Fruit fly (Drosophila melanogaster) whole organism, embryonic: ENCODE measurements around the gene CG32260.

ENCODE experiments used
- Atf3 ChIP-seq: fragments of 200-800 bp; sonication (Bioruptor generic); optimal IDR thresholded peaks from 3 replicates; lab custom pipeline; 2016; ENCODE audit warnings: missing biosample characterization, missing genetic modification characterization
- B-H1 ChIP-seq: fragments of 200-800 bp; sonication (Bioruptor generic); IDR thresholded peaks from 3 replicates; pipeline ENCODE4 v1.3.6; 2022; ENCODE audit warnings: missing biosample characterization, missing genetic modification characterization
- Bteb2 ChIP-seq: fragments of 200-800 bp; sonication (Bioruptor generic); optimal IDR thresholded peaks from 2 replicates; lab custom pipeline; 2016; ENCODE audit warnings: missing biosample characterization, missing genetic modification characterization
- CG10209 ChIP-seq: fragments of 200-800 bp; sonication (Bioruptor generic); optimal IDR thresholded peaks from 3 replicates; lab custom pipeline; 2017; ENCODE audit warnings: missing biosample characterization, mild to moderate bottlenecking, missing genetic modification characterization, missing genetic modification reagents
- CG10267 ChIP-seq: fragments of 200-800 bp; sonication (Bioruptor generic); optimal IDR thresholded peaks from 2 replicates; lab custom pipeline; 2018; ENCODE audit warnings: missing biosample characterization, mild to moderate bottlenecking, missing genetic modification characterization, moderate library complexity
- CG11696 ChIP-seq: fragments of 200-800 bp; sonication (Bioruptor generic); IDR thresholded peaks from 2 replicates; pipeline ENCODE4 v1.3.6; 2022; ENCODE audit warnings: missing biosample characterization, missing genetic modification characterization
- CG12071 ChIP-seq: fragments of 200-800 bp; sonication (Bioruptor generic); optimal IDR thresholded peaks from 3 replicates; lab custom pipeline; 2018; ENCODE audit warnings: missing biosample characterization, mild to moderate bottlenecking, missing genetic modification characterization
- CG12155 ChIP-seq: fragments of 200-800 bp; sonication (Bioruptor generic); optimal IDR thresholded peaks from 3 replicates; lab custom pipeline; 2016; ENCODE audit warnings: missing biosample characterization, missing genetic modification characterization
- CG12942 ChIP-seq: fragments of 200-800 bp; sonication (Bioruptor generic); optimal IDR thresholded peaks from 3 replicates; lab custom pipeline; 2016; ENCODE audit warnings: missing biosample characterization, missing genetic modification characterization
- CG13123 ChIP-seq: fragments of 200-800 bp; sonication (Bioruptor generic); optimal IDR thresholded peaks from 2 replicates; lab custom pipeline; 2016; ENCODE audit warnings: missing biosample characterization, missing genetic modification characterization
- CG1603 ChIP-seq: fragments of 200-800 bp; sonication (Bioruptor generic); optimal IDR thresholded peaks from 2 replicates; lab custom pipeline; 2019; ENCODE audit warnings: missing biosample characterization, mild to moderate bottlenecking, missing genetic modification characterization, moderate library complexity
- CG17568 ChIP-seq: fragments of 200-800 bp; sonication (Bioruptor generic); optimal IDR thresholded peaks from 2 replicates; lab custom pipeline; 2018; ENCODE audit warnings: missing biosample characterization, mild to moderate bottlenecking, missing genetic modification characterization, moderate library complexity
- CG18599 ChIP-seq: fragments of 200-800 bp; sonication (Bioruptor generic); optimal IDR thresholded peaks from 3 replicates; lab custom pipeline; 2017; ENCODE audit warnings: missing biosample characterization, missing genetic modification characterization, mild to moderate bottlenecking, moderate library complexity, missing genetic modification reagents
- CG2678 ChIP-seq: fragments of 200-800 bp; sonication (Bioruptor generic); optimal IDR thresholded peaks from 3 replicates; lab custom pipeline; 2019; ENCODE audit warnings: missing biosample characterization, mild to moderate bottlenecking, missing genetic modification characterization, moderate library complexity
- CG3065 ChIP-seq: fragments of 200-800 bp; sonication (Bioruptor generic); optimal IDR thresholded peaks from 2 replicates; lab custom pipeline; 2016; ENCODE audit warnings: missing biosample characterization, missing genetic modification characterization
- CG33557 ChIP-seq: fragments of 200-800 bp; sonication (Bioruptor generic); optimal IDR thresholded peaks from 2 replicates; lab custom pipeline; 2019; ENCODE audit warnings: missing biosample characterization, mild to moderate bottlenecking, missing genetic modification characterization, moderate library complexity
- CG4282 ChIP-seq: fragments of 200-800 bp; sonication (Bioruptor generic); optimal IDR thresholded peaks from 2 replicates; lab custom pipeline; 2016; ENCODE audit warnings: missing biosample characterization, missing genetic modification characterization
- CG4360 ChIP-seq: fragments of 200-800 bp; sonication (Bioruptor generic); IDR thresholded peaks from 2 replicates; pipeline ENCODE4 v1.3.6; 2022; ENCODE audit warnings: missing biosample characterization, missing genetic modification characterization
- CG6654 ChIP-seq: fragments of 200-800 bp; sonication (Bioruptor generic); optimal IDR thresholded peaks from 2 replicates; lab custom pipeline; 2017; ENCODE audit warnings: missing biosample characterization, mild to moderate bottlenecking, missing genetic modification characterization
- CG8359 ChIP-seq: fragments of 200-800 bp; sonication (Bioruptor generic); optimal IDR thresholded peaks from 2 replicates; lab custom pipeline; 2017; ENCODE audit warnings: missing biosample characterization, mild to moderate bottlenecking, missing genetic modification characterization, borderline replicate concordance
- CG9876 ChIP-seq: fragments of 200-800 bp; sonication (Bioruptor generic); optimal IDR thresholded peaks from 2 replicates; lab custom pipeline; 2016; ENCODE audit warnings: missing biosample characterization, missing genetic modification characterization
- Dip3 ChIP-seq: fragments of 200-800 bp; sonication (Bioruptor generic); optimal IDR thresholded peaks from 3 replicates; lab custom pipeline; 2016; ENCODE audit warnings: missing biosample characterization, missing genetic modification characterization
- Eip74EF ChIP-seq, 2 experiments: fragments of 200-800 bp in 1 of 2; fragments of >200 bp in 1 of 2; sonication (Bioruptor generic) in 1 of 2; optimal IDR thresholded peaks; 2 replicates each; lab custom pipeline; 2017 to 2019; ENCODE audit warnings: missing biosample characterization in 2 of 2, missing genetic modification characterization in 2 of 2, mild to moderate bottlenecking in 1 of 2, moderate library complexity in 1 of 2
- HLH3B ChIP-seq: fragments of 200-800 bp; sonication (Bioruptor generic); IDR thresholded peaks from 2 replicates; pipeline ENCODE4 v1.3.6; 2022; ENCODE audit warnings: missing biosample characterization, missing genetic modification characterization
- Hmr ChIP-seq: fragments of 200-800 bp; sonication (Bioruptor generic); optimal IDR thresholded peaks from 3 replicates; lab custom pipeline; 2017; ENCODE audit warnings: mild to moderate bottlenecking, missing biosample characterization, missing genetic modification reagents, missing genetic modification characterization
- Lpt ChIP-seq: fragments of >200 bp; optimal IDR thresholded peaks from 2 replicates; lab custom pipeline; 2018; ENCODE audit warnings: missing biosample characterization, missing genetic modification characterization
- Rx ChIP-seq: fragments of 200-800 bp; sonication (Bioruptor generic); IDR thresholded peaks from 2 replicates; pipeline ENCODE4 v1.3.6; 2022; ENCODE audit warnings: missing biosample characterization, missing genetic modification characterization
- Side ChIP-seq: fragments of 200-800 bp; sonication (Bioruptor generic); optimal IDR thresholded peaks from 2 replicates; lab custom pipeline; 2016; ENCODE audit warnings: missing biosample characterization, missing genetic modification characterization
- TFAM ChIP-seq: fragments of 200-800 bp; sonication (Bioruptor generic); optimal IDR thresholded peaks from 2 replicates; lab custom pipeline; 2017; ENCODE audit warnings: missing biosample characterization, missing genetic modification characterization, inconsistent platforms
- Tbp ChIP-seq: fragments of >200 bp; optimal IDR thresholded peaks from 2 replicates; lab custom pipeline; 2018; ENCODE audit warnings: missing biosample characterization, missing genetic modification characterization
- Trl ChIP-seq, 3 experiments: fragments of >200 bp in 2 of 3; fragments of 200-800 bp in 1 of 3; sonication (Bioruptor generic) in 1 of 3; optimal IDR thresholded peaks; 2 replicates in 1 of 3; 3 replicates in 2 of 3; lab custom pipeline; 2016 to 2017; ENCODE audit warnings: missing biosample characterization in 1 of 3, missing genetic modification characterization in 1 of 3
- al ChIP-seq: fragments of 200-800 bp; sonication (Bioruptor generic); IDR thresholded peaks from 2 replicates; pipeline ENCODE4 v1.3.6; 2022; ENCODE audit warnings: missing biosample characterization, missing genetic modification characterization
- crol ChIP-seq: fragments of 200-800 bp; sonication (Bioruptor generic); IDR thresholded peaks from 2 replicates; pipeline ENCODE4 v1.3.6; 2022; ENCODE audit warnings: missing biosample characterization, missing genetic modification characterization
- emc ChIP-seq: fragments of 200-800 bp; sonication (Bioruptor generic); optimal IDR thresholded peaks from 2 replicates; lab custom pipeline; 2016; ENCODE audit warnings: missing biosample characterization, missing genetic modification characterization
- esg ChIP-seq: fragments of 200-800 bp; sonication (Bioruptor generic); conservative IDR thresholded peaks from 2 replicates; pipeline ENCODE4 v1.3.6; 2022; ENCODE audit warnings: missing biosample characterization, missing genetic modification characterization
- her ChIP-seq: fragments of 200-800 bp; sonication (Bioruptor generic); optimal IDR thresholded peaks from 2 replicates; lab custom pipeline; 2016; ENCODE audit warnings: missing biosample characterization, missing genetic modification characterization
- kay ChIP-seq: fragments of 200-800 bp; sonication (Bioruptor generic); optimal IDR thresholded peaks from 2 replicates; lab custom pipeline; 2016; ENCODE audit warnings: missing biosample characterization, missing genetic modification characterization
- lov ChIP-seq, 2 experiments: fragments of 200-800 bp in 1 of 2; fragments of >200 bp in 1 of 2; sonication (Bioruptor generic) in 1 of 2; IDR thresholded peaks in 1 of 2; optimal IDR thresholded peaks in 1 of 2; 2 replicates in 1 of 2; 3 replicates in 1 of 2; pipeline versions ENCODE4 v1.3.6 to Lab custom; 2017 to 2022; ENCODE audit warnings: missing biosample characterization in 1 of 2, missing genetic modification characterization in 1 of 2
- mam ChIP-seq: fragments of 200-800 bp; sonication (Bioruptor generic); optimal IDR thresholded peaks from 3 replicates; lab custom pipeline; 2016; ENCODE audit warnings: missing biosample characterization, missing genetic modification characterization
- nau ChIP-seq: fragments of 200-800 bp; sonication (Bioruptor generic); optimal IDR thresholded peaks from 3 replicates; lab custom pipeline; 2017; ENCODE audit warnings: missing biosample characterization, mild to moderate bottlenecking, missing genetic modification characterization, missing genetic modification reagents
- pho ChIP-seq: fragments of 200-800 bp; sonication (Bioruptor generic); optimal IDR thresholded peaks from 2 replicates; lab custom pipeline; 2016; ENCODE audit warnings: missing biosample characterization, missing genetic modification characterization
- phol ChIP-seq: fragments of 200-800 bp; sonication (Bioruptor generic); optimal IDR thresholded peaks from 3 replicates; lab custom pipeline; 2018; ENCODE audit warnings: missing biosample characterization, mild to moderate bottlenecking, missing genetic modification characterization, moderate library complexity
- ranshi ChIP-seq: fragments of 200-800 bp; sonication (Bioruptor generic); IDR thresholded peaks from 2 replicates; pipeline ENCODE4 v1.3.6; 2022; ENCODE audit warnings: missing biosample characterization, missing genetic modification characterization
- sob ChIP-seq: fragments of 200-800 bp; sonication (Bioruptor generic); IDR thresholded peaks from 2 replicates; pipeline ENCODE4 v1.3.6; 2022; ENCODE audit warnings: missing biosample characterization, missing genetic modification characterization
- trem ChIP-seq: fragments of 200-800 bp; optimal IDR thresholded peaks from 3 replicates; lab custom pipeline; 2019; ENCODE audit warnings: missing biosample characterization, mild to moderate bottlenecking, missing genetic modification characterization, moderate library complexity
- usp ChIP-seq: fragments of >200 bp; optimal IDR thresholded peaks from 2 replicates; lab custom pipeline; 2017; ENCODE audit warnings: missing biosample characterization, missing genetic modification characterization
- wek ChIP-seq: fragments of 200-800 bp; sonication (Bioruptor generic); optimal IDR thresholded peaks from 3 replicates; lab custom pipeline; 2018; ENCODE audit warnings: missing biosample characterization, mild to moderate bottlenecking, missing genetic modification characterization, moderate library complexity
- zf30C ChIP-seq: fragments of 200-800 bp; sonication (Bioruptor generic); optimal IDR thresholded peaks from 3 replicates; lab custom pipeline; 2018; ENCODE audit warnings: missing biosample characterization, mild to moderate bottlenecking, missing genetic modification characterization
- zfh1 ChIP-seq: fragments of 200-800 bp; sonication (Bioruptor generic); IDR thresholded peaks from 3 replicates; pipeline ENCODE4 v1.3.6; 2022; ENCODE audit warnings: missing biosample characterization, missing genetic modification characterization

CG32260 gene

dm6 chr3L:4102496-4103257 is 39.5 kb upstream of the CG32260 start, which contains the start of gene CG14995 (continued):
- TF ChIP-seq Side (GFP tag; lab: Kevin White, UChicago) = no peak
- no peak for TF ChIP-seq CG6654
- TF ChIP-seq Bteb2 (GFP tag; lab: Kevin White, UChicago) = no peak
- no peak for TF ChIP-seq esg
- no peak; the same call in 1 of the 2 replicates for TF ChIP-seq sob (GFP tag; lab: Robert Waterston, UW)
- TF ChIP-seq phol (tag; lab: Kevin White, UChicago) = no peak
- TF ChIP-seq zfh1 (GFP tag; lab: Robert Waterston, UW) = no peak
- TF ChIP-seq TFAM = no peak
- TF ChIP-seq CG18599 (GFP tag; lab: Kevin White, UChicago) = peak; percentile 35
- no peak for TF ChIP-seq zf30C (GFP tag; lab: Kevin White, UChicago)
- no peak for TF ChIP-seq al (GFP tag; lab: Robert Waterston, UW)
- no peak; the same call in 2 of the 3 replicates for TF ChIP-seq B-H1 (GFP tag; lab: Robert Waterston, UW)
- TF ChIP-seq Lpt (GFP tag; lab: Kevin White, UChicago) = no peak
- 0 out of 2 replicates have a peak, but pooled peaks have one; percentile 22 for TF ChIP-seq HLH3B (GFP tag; lab: Robert Waterston, UW)
- no peak for TF ChIP-seq CG8359 (GFP tag; lab: Kevin White, UChicago)
- TF ChIP-seq CG13123 (GFP tag; lab: Kevin White, UChicago) = no peak
- peak; percentile 45 for TF ChIP-seq Hmr (GFP tag; lab: Kevin White, UChicago)
- no peak for TF ChIP-seq CG3065 (GFP tag; lab: Kevin White, UChicago)
- no peak for TF ChIP-seq CG1603 (tag; lab: Kevin White, UChicago)
- TF ChIP-seq mam (GFP tag; lab: Kevin White, UChicago) = no peak
- TF ChIP-seq CG12942 (GFP tag; lab: Kevin White, UChicago) = no peak
- TF ChIP-seq Dip3 (GFP tag; lab: Kevin White, UChicago) = no peak
- peak; percentile 72 for TF ChIP-seq nau (GFP tag; lab: Kevin White, UChicago)
- peak; percentile 61 to 86 for TF ChIP-seq Trl (optimal IDR thresholded peaks at IDR 0.05; lab: Kevin White, UChicago)
- TF ChIP-seq Trl (GFP tag; optimal IDR thresholded peaks at IDR 0.05; lab: Kevin White, UChicago) = no peak
- no peak for TF ChIP-seq wek (GFP tag; lab: Kevin White, UChicago)
- TF ChIP-seq CG9876 = no peak
- peak; percentile 5 for TF ChIP-seq CG10267 (tag; lab: Kevin White, UChicago)
- no peak for TF ChIP-seq trem
- TF ChIP-seq CG33557 (GFP tag; lab: Kevin White, UChicago) = no peak
- no peak for TF ChIP-seq Rx
- no peak for TF ChIP-seq lov (optimal IDR thresholded peaks at IDR 0.05; lab: Kevin White, UChicago)
- TF ChIP-seq lov (GFP tag; IDR thresholded peaks at IDR 0.05; lab: Robert Waterston, UW) = no peak
- TF ChIP-seq CG17568 (GFP tag; lab: Kevin White, UChicago) = peak; percentile 37
- 0 out of 2 replicates have a peak, but pooled peaks have one; percentile 30 for TF ChIP-seq CG11696 (GFP tag; lab: Robert Waterston, UW)
- no peak for TF ChIP-seq Tbp (GFP tag; lab: Kevin White, UChicago)
- no peak for TF ChIP-seq kay (GFP tag; lab: Kevin White, UChicago)
- no peak for TF ChIP-seq emc (GFP tag; lab: Kevin White, UChicago)
- TF ChIP-seq CG12155 (GFP tag; lab: Kevin White, UChicago) = no peak
- TF ChIP-seq Eip74EF (GFP tag; optimal IDR thresholded peaks at IDR 0.05; lab: Kevin White, UChicago) = peak in 1 of 2 experiments; percentile 57
- TF ChIP-seq CG4282 (GFP tag; lab: Kevin White, UChicago) = no peak
- no peak for TF ChIP-seq crol
- no peak for TF ChIP-seq her (GFP tag; lab: Kevin White, UChicago)
- TF ChIP-seq usp (GFP tag; lab: Kevin White, UChicago) = no peak
- no peak for TF ChIP-seq pho
- peak; percentile 61 for TF ChIP-seq CG12071 (GFP tag; lab: Kevin White, UChicago)
- TF ChIP-seq CG4360 (GFP tag; lab: Robert Waterston, UW) = no peak
- peak; percentile 33 for TF ChIP-seq CG2678 (tag; lab: Kevin White, UChicago)
- TF ChIP-seq Atf3 (GFP tag; lab: Kevin White, UChicago) = no peak
- no peak for TF ChIP-seq ranshi
- TF ChIP-seq CG10209 = no peak
